Worm (Caenorhabditis elegans): ENCODE data around the gene Y43F8B.3.
A peak's percentile ranks its signal among the peaks of the same experiment; 100 is the strongest.

Gene Y43F8B.3

DNA sequence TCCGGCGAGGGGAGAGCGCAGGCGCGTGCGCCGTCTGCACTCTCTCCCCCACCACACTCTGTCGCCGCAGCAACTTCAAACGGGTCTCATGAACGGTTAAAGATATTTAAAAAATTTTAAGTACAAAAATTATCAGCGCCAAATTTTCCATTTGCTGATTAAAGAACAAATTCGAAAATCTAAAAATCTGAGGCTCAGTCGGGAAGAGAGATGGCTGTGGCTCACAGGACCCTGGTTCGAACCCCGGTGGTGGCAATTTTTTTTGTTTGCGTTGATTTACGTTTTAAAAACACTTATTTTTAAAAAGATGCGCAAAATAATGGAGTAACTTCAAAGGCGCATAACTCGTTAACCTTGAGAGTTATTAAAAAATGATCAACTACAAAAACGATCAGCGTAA is 5.8 kb upstream of the Y43F8B.3 start:
- TF ChIP-seq med-1 (GFP tag; optimal IDR thresholded peaks at IDR 0.05; ENCODE audit: insufficient read depth) (no peak), ztf-23 (GFP tag; IDR thresholded peaks at IDR 0.05) (no peak), ztf-29 (GFP tag; IDR thresholded peaks at IDR 0.05) (no peak), flt-1 (GFP tag; IDR thresholded peaks at IDR 0.05) (no peak), klf-2 (GFP tag; conservative IDR thresholded peaks at IDR 0.05) (no peak), tab-1 (GFP tag; IDR thresholded peaks at IDR 0.05) (no peak), T22C8.4 (GFP tag; IDR thresholded peaks at IDR 0.05) (no peak), ref-1 (GFP tag; conservative IDR thresholded peaks at IDR 0.05) (no peak)

DNA sequence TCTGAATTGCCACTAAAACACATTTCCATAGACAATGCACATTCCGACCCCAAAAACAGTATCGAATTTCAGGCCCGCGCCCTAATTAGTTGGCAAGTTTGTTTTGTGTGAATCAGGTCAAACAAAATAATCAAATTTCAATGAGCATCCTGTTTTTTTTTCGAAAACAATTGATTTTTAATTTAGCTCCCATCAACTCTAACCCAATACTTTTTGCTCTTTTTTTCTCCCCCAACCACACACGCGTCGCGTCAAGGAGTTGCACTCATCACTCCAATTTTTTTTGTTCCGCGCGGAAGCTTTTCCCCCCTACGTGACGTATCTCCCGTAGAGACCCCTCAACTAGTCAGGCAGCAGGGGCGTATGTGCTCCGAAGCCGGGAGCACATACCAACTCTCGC is 1.5 kb upstream of the Y43F8B.3 start:
- TF ChIP-seq ref-1 (GFP tag; conservative IDR thresholded peaks at IDR 0.05) = no peak
- TF ChIP-seq flt-1 (GFP tag; IDR thresholded peaks at IDR 0.05) = no peak
- TF ChIP-seq T22C8.4 (GFP tag; IDR thresholded peaks at IDR 0.05) = no peak
- TF ChIP-seq med-1 (GFP tag; optimal IDR thresholded peaks at IDR 0.05; ENCODE audit: insufficient read depth) = no peak
- TF ChIP-seq klf-2 (GFP tag; conservative IDR thresholded peaks at IDR 0.05) = no peak
- no peak for TF ChIP-seq cog-1 (tag; optimal IDR thresholded peaks at IDR 0.05)
- TF ChIP-seq tab-1 (GFP tag; IDR thresholded peaks at IDR 0.05) = no peak
- TF ChIP-seq ztf-29 (GFP tag; IDR thresholded peaks at IDR 0.05) = no peak
- TF ChIP-seq ztf-23 (GFP tag; IDR thresholded peaks at IDR 0.05) = no peak

DNA sequence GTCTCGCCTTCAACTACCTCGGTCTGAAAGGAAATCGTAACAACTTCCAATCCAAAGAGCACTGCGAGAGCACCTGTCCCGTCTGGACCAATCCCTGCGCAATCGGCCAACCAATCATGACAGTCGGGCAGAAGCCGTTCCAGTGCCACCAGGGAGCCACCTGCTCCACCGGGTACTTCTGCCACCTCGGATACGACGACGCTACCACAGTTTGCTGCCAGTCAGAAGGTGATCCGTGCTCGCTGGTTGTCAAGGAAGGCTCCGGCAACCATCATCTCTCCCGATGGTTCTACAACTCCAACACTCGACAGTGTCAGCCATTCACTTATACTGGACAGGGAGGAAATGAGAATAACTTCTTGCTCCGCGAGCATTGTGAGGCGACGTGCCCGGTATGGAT is 6.2 kb downstream of the Y43F8B.3 start:
- TF ChIP-seq klf-2 (GFP tag; conservative IDR thresholded peaks at IDR 0.05) (no peak), flt-1 (GFP tag; IDR thresholded peaks at IDR 0.05) (no peak), T22C8.4 (GFP tag; IDR thresholded peaks at IDR 0.05) (no peak), tab-1 (GFP tag; IDR thresholded peaks at IDR 0.05) (no peak)

DNA sequence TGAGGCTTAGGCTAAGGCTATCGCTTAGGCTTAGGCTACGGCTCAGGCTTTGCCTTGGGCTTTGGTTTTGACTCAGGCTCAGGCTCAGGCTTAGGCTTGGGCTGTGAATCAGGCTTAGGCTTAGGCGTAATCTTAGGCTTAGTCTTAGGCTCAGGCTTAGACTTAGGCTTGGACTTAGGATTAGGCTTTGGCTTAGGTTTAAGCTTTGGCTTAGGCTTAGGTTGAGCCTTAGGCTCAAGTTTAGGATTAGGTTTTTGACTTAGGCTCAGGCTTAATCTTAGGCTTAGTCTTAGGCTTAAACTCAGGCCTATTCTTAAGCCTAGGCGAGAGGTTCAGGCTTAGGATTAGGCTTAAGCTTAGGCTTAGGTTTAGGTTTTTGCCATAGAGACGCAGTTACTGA is 7.5 kb downstream of the Y43F8B.3 start:
- TF ChIP-seq ztf-23 (GFP tag; IDR thresholded peaks at IDR 0.05) (no peak), klf-2 (GFP tag; conservative IDR thresholded peaks at IDR 0.05) (no peak), tab-1 (GFP tag; IDR thresholded peaks at IDR 0.05) (no peak), med-1 (GFP tag; optimal IDR thresholded peaks at IDR 0.05; ENCODE audit: insufficient read depth) (no peak), ref-1 (GFP tag; conservative IDR thresholded peaks at IDR 0.05) (no peak), T22C8.4 (GFP tag; IDR thresholded peaks at IDR 0.05) (no peak), ztf-29 (GFP tag; IDR thresholded peaks at IDR 0.05) (no peak), flt-1 (GFP tag; IDR thresholded peaks at IDR 0.05) (no peak)

DNA sequence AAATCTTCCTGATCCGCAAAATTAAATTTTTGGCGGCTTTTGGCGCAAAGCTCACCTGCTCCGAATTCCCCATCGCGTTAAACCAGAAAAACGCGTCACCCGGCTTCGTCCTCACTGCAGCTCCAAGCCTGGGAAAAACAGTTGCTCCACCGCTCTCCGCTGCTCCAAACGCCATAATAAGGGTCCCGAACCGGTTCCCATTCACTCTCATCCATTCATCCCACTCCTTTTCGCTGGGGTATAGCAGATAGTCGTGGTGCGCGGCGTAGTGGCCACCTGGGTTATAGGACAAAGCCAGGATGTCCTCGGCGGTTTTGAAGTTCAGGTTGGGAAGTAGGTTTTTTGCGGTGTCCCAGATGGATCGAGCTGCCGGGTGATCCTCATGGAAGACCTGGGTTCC is 8.0 kb downstream of the Y43F8B.3 start:
- TF ChIP-seq flt-1 (GFP tag; IDR thresholded peaks at IDR 0.05) (no peak), cog-1 (tag; optimal IDR thresholded peaks at IDR 0.05) (no peak), ztf-29 (GFP tag; IDR thresholded peaks at IDR 0.05) (no peak), tab-1 (GFP tag; IDR thresholded peaks at IDR 0.05) (no peak), ref-1 (GFP tag; conservative IDR thresholded peaks at IDR 0.05) (no peak), ztf-23 (GFP tag; IDR thresholded peaks at IDR 0.05) (no peak)

DNA sequence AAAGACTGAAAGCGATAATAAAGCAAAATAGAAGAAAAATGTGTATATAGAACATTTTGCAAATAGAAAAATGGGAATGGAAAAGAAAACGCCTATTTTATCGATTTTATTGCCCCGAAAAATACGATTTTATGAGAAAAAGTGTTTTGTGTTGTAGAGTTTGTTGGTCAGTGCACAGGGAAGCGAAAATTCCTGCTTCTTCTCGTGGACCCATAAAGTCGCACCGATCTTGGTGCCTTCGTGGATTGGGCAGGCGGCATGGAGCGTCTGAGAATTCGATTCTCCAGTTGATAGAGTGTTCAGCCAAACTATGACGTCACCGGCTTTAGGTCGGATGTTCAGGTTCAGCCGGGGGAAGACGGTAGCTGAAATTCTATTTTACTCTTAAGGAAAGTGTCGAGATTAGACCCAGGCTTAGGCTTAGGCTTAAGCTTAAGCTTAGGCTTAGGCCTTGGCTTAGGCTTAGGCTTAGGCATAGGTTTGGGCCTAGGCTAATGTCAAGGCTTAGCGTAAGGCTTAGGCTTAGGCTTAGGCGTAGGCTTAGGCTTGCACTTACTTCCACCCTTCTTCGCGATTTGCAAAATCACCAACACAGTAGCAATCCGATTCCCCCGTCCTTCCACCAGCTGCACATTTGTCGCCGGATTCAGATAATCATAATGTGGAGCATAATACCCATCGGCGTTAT is 9.5 kb downstream of the Y43F8B.3 start, which contains the start of gene Y43F8B.19:
TSS of gene Y43F8B.19 (minus strand) at position 51 of the 688 bp plus-strand sequence.
- TF ChIP-seq ztf-29 (GFP tag; IDR thresholded peaks at IDR 0.05) (peak; percentile 67; the same call in 1 of the 2 replicates), ztf-23 (GFP tag; IDR thresholded peaks at IDR 0.05) (no peak)

DNA sequence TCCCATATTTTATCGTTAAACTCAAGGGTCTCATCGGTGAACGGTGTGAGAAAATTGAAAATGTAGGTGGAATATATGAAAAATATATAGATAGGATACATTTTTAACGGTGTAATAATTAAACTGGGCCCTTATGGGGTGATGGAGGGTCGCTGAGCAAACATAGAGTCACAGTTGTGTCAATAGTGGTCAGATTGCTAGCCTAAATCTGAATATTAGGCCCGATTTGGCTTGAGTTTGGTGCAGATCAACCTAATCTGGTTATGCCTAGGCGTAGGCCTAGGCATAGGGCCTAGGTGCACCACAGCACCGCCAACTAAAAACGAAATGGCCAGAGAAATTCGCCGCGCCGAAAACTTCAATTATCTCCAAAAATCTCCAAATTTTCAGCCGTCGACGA is 10.7 kb downstream of the Y43F8B.3 start, which contains the start of gene phy-4:
TSS of gene phy-4 (minus strand) at position 101 of the 400 bp plus-strand sequence.
- TF ChIP-seq ztf-23 (GFP tag; IDR thresholded peaks at IDR 0.05) (no peak), klf-2 (GFP tag; conservative IDR thresholded peaks at IDR 0.05) (no peak), med-1 (GFP tag; optimal IDR thresholded peaks at IDR 0.05; ENCODE audit: insufficient read depth) (no peak), ztf-29 (GFP tag; IDR thresholded peaks at IDR 0.05) (no peak), flt-1 (GFP tag; IDR thresholded peaks at IDR 0.05) (no peak), ref-1 (GFP tag; conservative IDR thresholded peaks at IDR 0.05) (no peak), tab-1 (GFP tag; IDR thresholded peaks at IDR 0.05) (no peak), T22C8.4 (GFP tag; IDR thresholded peaks at IDR 0.05) (no peak), cog-1 (tag; optimal IDR thresholded peaks at IDR 0.05) (no peak)

DNA sequence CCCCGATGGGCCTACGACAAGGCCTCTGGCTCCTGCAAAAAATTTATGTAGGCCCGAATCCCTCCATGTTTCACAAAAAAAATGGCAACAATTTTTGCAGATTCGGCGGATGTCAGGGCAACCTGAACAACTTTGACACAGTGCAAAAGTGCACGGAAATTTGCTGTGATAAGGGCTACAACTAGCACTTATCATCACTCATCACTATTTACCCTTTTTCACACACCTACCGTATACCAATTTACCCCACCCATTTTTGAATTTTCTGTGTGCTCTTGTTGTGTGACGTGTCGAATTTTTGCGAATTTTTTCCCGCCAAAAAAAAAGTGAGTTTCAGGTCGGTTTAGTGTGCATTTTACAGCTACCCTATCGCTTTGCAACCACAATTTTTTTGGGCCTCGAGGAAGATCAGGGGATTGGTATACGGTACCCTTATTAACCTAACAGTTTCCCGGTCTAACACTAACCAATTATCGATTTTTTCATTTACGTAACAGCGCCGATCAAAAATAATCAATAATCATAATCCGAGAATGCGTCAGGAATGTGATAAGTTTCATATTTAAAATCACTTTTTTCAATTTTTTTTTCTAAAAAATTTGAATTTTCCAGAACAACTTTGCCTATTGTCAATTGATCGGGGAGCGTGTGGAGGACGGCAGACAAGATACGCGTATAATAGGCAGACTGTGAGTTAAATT is 15.7 kb downstream of the Y43F8B.3 start:
- TF ChIP-seq T22C8.4 (GFP tag; IDR thresholded peaks at IDR 0.05) = peak; percentile 68
- TF ChIP-seq klf-2 (GFP tag; conservative IDR thresholded peaks at IDR 0.05) = no peak
- TF ChIP-seq tab-1 (GFP tag; IDR thresholded peaks at IDR 0.05) = no peak

DNA sequence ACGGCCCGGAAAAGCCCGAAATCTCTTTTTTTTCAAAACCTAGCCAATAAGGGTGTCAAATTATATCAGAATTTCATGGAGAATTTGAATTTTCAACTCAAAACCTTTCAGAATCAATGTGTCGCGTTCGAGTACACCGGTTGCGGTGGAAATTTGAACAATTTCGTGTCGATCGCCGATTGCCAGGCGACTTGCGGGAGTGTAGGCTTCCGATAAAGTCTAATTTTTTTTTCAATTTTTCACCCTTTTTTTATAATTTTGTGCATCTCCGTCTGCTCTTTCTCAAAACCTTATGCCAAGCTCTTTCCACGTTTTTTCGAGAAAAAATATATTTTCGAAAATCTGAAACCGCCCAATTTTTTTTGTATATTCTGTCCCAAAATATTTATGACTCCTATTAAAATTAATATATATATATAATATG is 16.6 kb downstream of the Y43F8B.3 start:
- TF ChIP-seq med-1 (GFP tag; optimal IDR thresholded peaks at IDR 0.05; ENCODE audit: insufficient read depth) (no peak), ref-1 (GFP tag; conservative IDR thresholded peaks at IDR 0.05) (no peak), flt-1 (GFP tag; IDR thresholded peaks at IDR 0.05) (0 out of 2 replicates have a peak, but pooled peaks have one; percentile 20), ztf-23 (GFP tag; IDR thresholded peaks at IDR 0.05) (no peak), cog-1 (tag; optimal IDR thresholded peaks at IDR 0.05) (no peak), klf-2 (GFP tag; conservative IDR thresholded peaks at IDR 0.05) (no peak)

DNA sequence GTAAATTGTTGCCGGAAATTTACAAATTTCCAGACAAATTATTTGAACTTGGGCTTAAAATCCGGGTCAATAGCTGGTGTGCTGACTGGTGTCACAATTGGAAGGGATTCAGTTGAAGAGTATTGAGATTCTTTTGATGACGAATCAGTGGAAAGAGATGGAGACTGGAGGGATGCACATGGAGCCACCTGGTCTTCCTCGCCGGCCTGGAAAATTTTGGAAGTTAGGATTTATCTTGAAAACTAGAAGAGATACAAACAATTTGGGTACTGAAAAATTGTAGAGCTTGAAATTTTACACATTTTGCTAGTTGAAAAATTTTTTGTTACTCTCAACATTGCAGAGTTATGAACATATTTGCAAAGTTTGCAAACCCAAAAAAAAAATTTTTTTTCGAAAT is 17.2 kb downstream of the Y43F8B.3 start:
- TF ChIP-seq tab-1 (GFP tag; IDR thresholded peaks at IDR 0.05) (no peak), ref-1 (GFP tag; conservative IDR thresholded peaks at IDR 0.05) (no peak), flt-1 (GFP tag; IDR thresholded peaks at IDR 0.05) (no peak), ztf-29 (GFP tag; IDR thresholded peaks at IDR 0.05) (no peak), T22C8.4 (GFP tag; IDR thresholded peaks at IDR 0.05) (no peak), klf-2 (GFP tag; conservative IDR thresholded peaks at IDR 0.05) (no peak), med-1 (GFP tag; optimal IDR thresholded peaks at IDR 0.05; ENCODE audit: insufficient read depth) (no peak), cog-1 (tag; optimal IDR thresholded peaks at IDR 0.05) (no peak), ztf-23 (GFP tag; IDR thresholded peaks at IDR 0.05) (no peak)
